Worm (Caenorhabditis elegans): ENCODE measurements around the gene C53C11.1.

DNA sequence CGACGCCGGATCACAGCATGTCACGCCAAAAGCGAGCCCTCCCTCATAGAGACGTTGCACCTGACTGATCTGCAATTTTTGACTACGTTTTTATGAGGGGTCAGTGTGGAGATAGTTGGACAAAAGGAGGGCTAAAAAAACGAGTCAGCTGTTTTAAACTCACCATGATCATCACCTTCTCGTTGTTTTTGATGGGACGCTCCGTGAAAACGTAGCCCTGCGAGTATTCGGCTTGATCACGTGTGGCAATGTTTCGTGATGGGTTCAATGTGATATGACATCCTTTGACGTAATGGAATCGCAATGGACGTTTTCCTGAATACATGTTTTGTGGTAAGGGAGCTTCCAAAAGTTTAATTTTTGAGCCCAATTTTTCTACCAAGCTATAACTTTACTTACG, 44.5 kb downstream of the C53C11.1 start:
- TF ChIP-seq rnt-1 (tag; optimal IDR thresholded peaks at IDR 0.05) (no peak), unc-86 (tag; optimal IDR thresholded peaks at IDR 0.05) (no peak), ama-1 (optimal IDR thresholded peaks at IDR 0.05) (no peak), che-1 (tag; optimal IDR thresholded peaks at IDR 0.05) (no peak), tbx-2 (tag; optimal IDR thresholded peaks at IDR 0.05) (no peak)

All from whole organism, late embryonic.